Worm (Caenorhabditis elegans) whole organism, late embryonic: ENCODE measurements around the gene T24E12.11.

Experiments used
- dmd-4 ChIP-seq: sonication (generic microtip); optimal IDR thresholded peaks from 2 replicates; lab custom pipeline; 2016; ENCODE audit warnings: borderline replicate concordance, missing genetic modification characterization, missing compliant biosample characterization
- pqm-1 ChIP-seq: sonication (generic microtip); optimal IDR thresholded peaks from 2 replicates; lab custom pipeline; 2016; ENCODE audit warnings: missing genetic modification characterization, missing compliant biosample characterization
- sox-2 ChIP-seq: fragments of 200-800 bp; sonication (Bioruptor generic); IDR thresholded peaks from 2 replicates; pipeline ENCODE4 v1.3.6; 2022; ENCODE audit warnings: missing genetic modification reagents, missing genetic modification characterization, missing compliant biosample characterization

ce11 chrII:3775719-3776118, 3.6 kb downstream of the T24E12.11 start, which contains the start of gene T24E12.3:
- TF ChIP-seq dmd-4 (tag; lab: Kevin White, UChicago) (no peak), pqm-1 (tag; lab: Kevin White, UChicago) (no peak), sox-2 (no peak)
